ENCODE assay signal across 1 fruit fly cellular context in genomic region chr3L:10664511-10665062, dm6.
A peak's percentile ranks its signal among the peaks of the same experiment; 100 is the strongest.
TF ChIP-seq lines count a peak whose summit lies in the region.

Gene simj, plus strand, starts transcription at chr3L:10664739.

TF ChIP-seq in whole organism, embryonic, 481 proteins besides CTCF, POLR2A, EP300 and RAD21 (continued from another document and continues in another):
- TF ChIP-seq fd96Cb (tag; optimal IDR thresholded peaks at IDR 0.05; lab: Kevin White, UChicago) (no peak), ERR (GFP tag; optimal IDR thresholded peaks at IDR 0.05; lab: Kevin White, UChicago) (peak; percentile 67), shn (GFP tag; optimal IDR thresholded peaks at IDR 0.05; lab: Kevin White, UChicago) (peak; percentile 4), CG13296 (GFP tag; optimal IDR thresholded peaks at IDR 0.05; lab: Kevin White, UChicago) (peak; percentile 54), Trl (optimal IDR thresholded peaks at IDR 0.05; lab: Kevin White, UChicago) (peak in 1 of 2 experiments; percentile 12), Trl (GFP tag; optimal IDR thresholded peaks at IDR 0.05; lab: Kevin White, UChicago) (peak; percentile 63), Scr (GFP tag; IDR thresholded peaks at IDR 0.05; lab: Robert Waterston, UW; ENCODE audit: partially characterized antibody) (peak; percentile 87), Nf-YB (GFP tag; optimal IDR thresholded peaks at IDR 0.05; lab: Kevin White, UChicago) (peak; percentile 19), crp (GFP tag; optimal IDR thresholded peaks at IDR 0.05; lab: Kevin White, UChicago) (peak in 1 of 2 experiments; percentile 63), CG1024 (GFP tag; IDR thresholded peaks at IDR 0.05; lab: Robert Waterston, UW) (no peak), CG32532 (GFP tag; IDR thresholded peaks at IDR 0.05; lab: Robert Waterston, UW) (peak; percentile 66), CG8388 (GFP tag; optimal IDR thresholded peaks at IDR 0.05; lab: Kevin White, UChicago) (no peak), Asciz (GFP tag; optimal IDR thresholded peaks at IDR 0.05; lab: Kevin White, UChicago) (no peak), CG8924 (tag; optimal IDR thresholded peaks at IDR 0.05; lab: Kevin White, UChicago) (peak; percentile 81), CG9817 (tag; optimal IDR thresholded peaks at IDR 0.05; lab: Kevin White, UChicago) (no peak), CG2199 (GFP tag; IDR thresholded peaks at IDR 0.05; lab: Robert Waterston, UW) (0 out of 3 replicates have a peak, but pooled peaks have one; percentile 10), kah (GFP tag; optimal IDR thresholded peaks at IDR 0.05; lab: Kevin White, UChicago) (peak; percentile 67), Fer3 (tag; optimal IDR thresholded peaks at IDR 0.05; lab: Kevin White, UChicago) (peak; percentile 41), pho (GFP tag; optimal IDR thresholded peaks at IDR 0.05; lab: Kevin White, UChicago) (peak; percentile 23), ac (GFP tag; optimal IDR thresholded peaks at IDR 0.05; lab: Kevin White, UChicago) (no peak), Ssrp (tag; optimal IDR thresholded peaks at IDR 0.05; lab: Kevin White, UChicago) (no peak), Spps (tag; optimal IDR thresholded peaks at IDR 0.05; lab: Kevin White, UChicago) (peak; percentile 29), her (GFP tag; optimal IDR thresholded peaks at IDR 0.05; lab: Kevin White, UChicago) (peak; percentile 80), CG15479 (GFP tag; optimal IDR thresholded peaks at IDR 0.05; lab: Kevin White, UChicago) (no peak), fru (optimal IDR thresholded peaks at IDR 0.05; lab: Kevin White, UChicago) (no peak), CG3163 (GFP tag; optimal IDR thresholded peaks at IDR 0.05; lab: Kevin White, UChicago) (peak; percentile 83), Fer2 (tag; optimal IDR thresholded peaks at IDR 0.05; lab: Kevin White, UChicago) (no peak), CG8089 (GFP tag; optimal IDR thresholded peaks at IDR 0.05; lab: Kevin White, UChicago) (peak; percentile 23), Hsf (GFP tag; optimal IDR thresholded peaks at IDR 0.05; lab: Kevin White, UChicago) (peak; percentile 51), NC2α (GFP tag; optimal IDR thresholded peaks at IDR 0.05; lab: Kevin White, UChicago) (no peak), jing (GFP tag; optimal IDR thresholded peaks at IDR 0.05; lab: Kevin White, UChicago) (no peak), CG5180 (GFP tag; optimal IDR thresholded peaks at IDR 0.05; lab: Kevin White, UChicago) (peak; percentile 38), CG15514 (GFP tag; optimal IDR thresholded peaks at IDR 0.05; lab: Kevin White, UChicago) (peak; percentile 87), CG12942 (GFP tag; optimal IDR thresholded peaks at IDR 0.05; lab: Kevin White, UChicago) (no peak), H15 (GFP tag; IDR thresholded peaks at IDR 0.05; lab: Robert Waterston, UW) (no peak), ap (GFP tag; IDR thresholded peaks at IDR 0.05; lab: Robert Waterston, UW) (no peak), Opbp (GFP tag; IDR thresholded peaks at IDR 0.05; lab: Robert Waterston, UW; ENCODE audit: partially characterized antibody) (peak; percentile 94), ttk (GFP tag; IDR thresholded peaks at IDR 0.05; lab: Robert Waterston, UW) (no peak), Hr51 (GFP tag; optimal IDR thresholded peaks at IDR 0.05; lab: Kevin White, UChicago) (peak; percentile 10 to 39), Six4 (GFP tag; optimal IDR thresholded peaks at IDR 0.05; lab: Kevin White, UChicago) (no peak), C15 (GFP tag; IDR thresholded peaks at IDR 0.05; lab: Robert Waterston, UW) (no peak), MBD-R2 (GFP tag; IDR thresholded peaks at IDR 0.05; lab: Robert Waterston, UW) (peak; percentile 55; the same call in 1 of the 2 replicates), gsb-n (tag; optimal IDR thresholded peaks at IDR 0.05; lab: Kevin White, UChicago) (peak; percentile 30), CG1603 (tag; optimal IDR thresholded peaks at IDR 0.05; lab: Kevin White, UChicago) (peak; percentile 89), CG7839 (tag; optimal IDR thresholded peaks at IDR 0.05; lab: Kevin White, UChicago) (peak; percentile 11), Sox100B (GFP tag; optimal IDR thresholded peaks at IDR 0.05; lab: Kevin White, UChicago) (no peak), CG9876 (GFP tag; optimal IDR thresholded peaks at IDR 0.05; lab: Kevin White, UChicago) (peak; percentile 46), gcm2 (GFP tag; optimal IDR thresholded peaks at IDR 0.05; lab: Kevin White, UChicago) (peak; percentile 61), scrt (GFP tag; optimal IDR thresholded peaks at IDR 0.05; lab: Kevin White, UChicago) (peak; percentile 68), CG12104 (GFP tag; optimal IDR thresholded peaks at IDR 0.05; lab: Kevin White, UChicago) (no peak), CG2120 (GFP tag; optimal IDR thresholded peaks at IDR 0.05; lab: Kevin White, UChicago) (peak; percentile 62), CG10462 (GFP tag; optimal IDR thresholded peaks at IDR 0.05; lab: Kevin White, UChicago) (no peak), E2f2 (GFP tag; IDR thresholded peaks at IDR 0.05; lab: Robert Waterston, UW) (peak; percentile 87), vnd (GFP tag; IDR thresholded peaks at IDR 0.05; lab: Robert Waterston, UW; ENCODE audit: partially characterized antibody) (peak; percentile 64), CG3281 (GFP tag; optimal IDR thresholded peaks at IDR 0.05; lab: Kevin White, UChicago) (peak; percentile 23), CG11456 (GFP tag; IDR thresholded peaks at IDR 0.05; lab: Robert Waterston, UW) (no peak), CG10431 (GFP tag; optimal IDR thresholded peaks at IDR 0.05; lab: Kevin White, UChicago) (no peak), CG8290 (GFP tag; optimal IDR thresholded peaks at IDR 0.05; lab: Kevin White, UChicago) (peak; percentile 64), CG8290 (tag; optimal IDR thresholded peaks at IDR 0.05; lab: Kevin White, UChicago) (peak in 1 of 2 experiments; percentile 87), Gug (GFP tag; IDR thresholded peaks at IDR 0.05; lab: Robert Waterston, UW) (peak; percentile 27; the same call in 1 of the 4 replicates), HHEX (GFP tag; optimal IDR thresholded peaks at IDR 0.05; lab: Kevin White, UChicago) (peak; percentile 39), CG6272 (GFP tag; IDR thresholded peaks at IDR 0.05; lab: Robert Waterston, UW) (peak; percentile 46), CrebB (tag; optimal IDR thresholded peaks at IDR 0.05; lab: Kevin White, UChicago) (peak; percentile 58), CG5953 (GFP tag; IDR thresholded peaks at IDR 0.05; lab: Robert Waterston, UW) (no peak), Dip2 (GFP tag; IDR thresholded peaks at IDR 0.05; lab: Robert Waterston, UW) (no peak), rib (GFP tag; IDR thresholded peaks at IDR 0.05; lab: Robert Waterston, UW) (peak; percentile 70; the same call in 1 of the 2 replicates), CG7928 (GFP tag; optimal IDR thresholded peaks at IDR 0.05; lab: Kevin White, UChicago) (no peak), TFAM (GFP tag; optimal IDR thresholded peaks at IDR 0.05; lab: Kevin White, UChicago) (no peak), emc (GFP tag; optimal IDR thresholded peaks at IDR 0.05; lab: Kevin White, UChicago) (no peak), CG10274 (GFP tag; optimal IDR thresholded peaks at IDR 0.05; lab: Kevin White, UChicago) (no peak), grau (tag; optimal IDR thresholded peaks at IDR 0.05; lab: Kevin White, UChicago) (peak; percentile 52), Ptx1 (GFP tag; IDR thresholded peaks at IDR 0.05; lab: Robert Waterston, UW) (no peak), CG10147 (GFP tag; optimal IDR thresholded peaks at IDR 0.05; lab: Kevin White, UChicago) (peak; percentile 2), Hr39 (optimal IDR thresholded peaks at IDR 0.05; lab: Kevin White, UChicago) (no peak), Sox102F (GFP tag; optimal IDR thresholded peaks at IDR 0.05; lab: Kevin White, UChicago) (no peak), gt (GFP tag; IDR thresholded peaks at IDR 0.05; lab: Robert Waterston, UW) (no peak), Hey (tag; optimal IDR thresholded peaks at IDR 0.05; lab: Kevin White, UChicago) (peak; percentile 42), Med (GFP tag; lab: Kevin White, UChicago) (peak; percentile 95), sc (optimal IDR thresholded peaks at IDR 0.05; lab: Kevin White, UChicago) (no peak), sc (GFP tag; optimal IDR thresholded peaks at IDR 0.05; lab: Kevin White, UChicago) (no peak), Neu2 (GFP tag; optimal IDR thresholded peaks at IDR 0.05; lab: Kevin White, UChicago; ENCODE audit: borderline replicate concordance) (no peak), org-1 (GFP tag; optimal IDR thresholded peaks at IDR 0.05; lab: Kevin White, UChicago) (no peak), CG7372 (GFP tag; IDR thresholded peaks at IDR 0.05; lab: Robert Waterston, UW) (no peak), Vsx1 (GFP tag; optimal IDR thresholded peaks at IDR 0.05; lab: Kevin White, UChicago) (no peak), CG3407 (GFP tag; optimal IDR thresholded peaks at IDR 0.05; lab: Kevin White, UChicago) (no peak), NK7.1 (GFP tag; optimal IDR thresholded peaks at IDR 0.05; lab: Kevin White, UChicago) (no peak), CG13894 (tag; optimal IDR thresholded peaks at IDR 0.05; lab: Kevin White, UChicago) (peak; percentile 89), da (GFP tag; optimal IDR thresholded peaks at IDR 0.05; lab: Kevin White, UChicago) (no peak), lbe (GFP tag; optimal IDR thresholded peaks at IDR 0.05; lab: Kevin White, UChicago) (peak; percentile 71), B-H2 (GFP tag; optimal IDR thresholded peaks at IDR 0.05; lab: Kevin White, UChicago) (peak; percentile 87), Blimp-1 (GFP tag; optimal IDR thresholded peaks at IDR 0.05; lab: Kevin White, UChicago) (peak; percentile 26), gsb (GFP tag; IDR thresholded peaks at IDR 0.05; lab: Robert Waterston, UW) (no peak), tll (GFP tag; optimal IDR thresholded peaks at IDR 0.05; lab: Kevin White, UChicago) (no peak), Dfd (GFP tag; optimal IDR thresholded peaks at IDR 0.05; lab: Kevin White, UChicago) (no peak), sr (GFP tag; IDR thresholded peaks at IDR 0.05; lab: Robert Waterston, UW) (peak; percentile 27; the same call in 1 of the 3 replicates), Drgx (GFP tag; IDR thresholded peaks at IDR 0.05; lab: Robert Waterston, UW) (peak; percentile 34; the same call in 1 of the 2 replicates), CHES-1-like (GFP tag; optimal IDR thresholded peaks at IDR 0.05; lab: Kevin White, UChicago) (peak; percentile 83), corto (GFP tag; optimal IDR thresholded peaks at IDR 0.05; lab: Kevin White, UChicago) (peak; percentile 2), CG3726 (GFP tag; IDR thresholded peaks at IDR 0.05; lab: Robert Waterston, UW) (no peak), usp (GFP tag; optimal IDR thresholded peaks at IDR 0.05; lab: Kevin White, UChicago) (no peak), stc (GFP tag; IDR thresholded peaks at IDR 0.05; lab: Robert Waterston, UW) (no peak; the same call in 1 of the 2 replicates), br (optimal IDR thresholded peaks at IDR 0.05; lab: Kevin White, UChicago) (no peak), fu2 (GFP tag; optimal IDR thresholded peaks at IDR 0.05; lab: Kevin White, UChicago) (peak; percentile 31), Atf6 (GFP tag; IDR thresholded peaks at IDR 0.05; lab: Robert Waterston, UW) (peak; percentile 69), twi (tag; optimal IDR thresholded peaks at IDR 0.05; lab: Kevin White, UChicago) (no peak), cwo (GFP tag; optimal IDR thresholded peaks at IDR 0.05; lab: Kevin White, UChicago) (no peak), Dek (tag; optimal IDR thresholded peaks at IDR 0.05; lab: Kevin White, UChicago) (peak; percentile 65), Mad (GFP tag; optimal IDR thresholded peaks at IDR 0.05; lab: Kevin White, UChicago) (peak; percentile 20), bigmax (GFP tag; optimal IDR thresholded peaks at IDR 0.05; lab: Kevin White, UChicago) (peak; percentile 67), CG10959 (GFP tag; IDR thresholded peaks at IDR 0.05; lab: Robert Waterston, UW) (peak; percentile 29; the same call in 1 of the 2 replicates), gro (GFP tag; optimal IDR thresholded peaks at IDR 0.05; lab: Kevin White, UChicago) (peak; percentile 55), schlank (tag; optimal IDR thresholded peaks at IDR 0.05; lab: Kevin White, UChicago) (peak; percentile 43), CG7357 (GFP tag; IDR thresholded peaks at IDR 0.05; lab: Robert Waterston, UW) (no peak), Sin3A (optimal IDR thresholded peaks at IDR 0.05; lab: Kevin White, UChicago) (peak; percentile 10), bowl (GFP tag; IDR thresholded peaks at IDR 0.05; lab: Robert Waterston, UW) (no peak), CG3847 (GFP tag; IDR thresholded peaks at IDR 0.05; lab: Robert Waterston, UW) (no peak), cas (GFP tag; IDR thresholded peaks at IDR 0.05; lab: Robert Waterston, UW) (no peak), CG9727 (GFP tag; optimal IDR thresholded peaks at IDR 0.05; lab: Kevin White, UChicago) (no peak), CG15269 (tag; optimal IDR thresholded peaks at IDR 0.05; lab: Kevin White, UChicago) (peak; percentile 47), aop (GFP tag; IDR thresholded peaks at IDR 0.05; lab: Robert Waterston, UW) (no peak), CG34376 (GFP tag; optimal IDR thresholded peaks at IDR 0.05; lab: Kevin White, UChicago) (peak; percentile 88), Dad (GFP tag; optimal IDR thresholded peaks at IDR 0.05; lab: Kevin White, UChicago) (peak; percentile 77), CG1792 (GFP tag; optimal IDR thresholded peaks at IDR 0.05; lab: Kevin White, UChicago) (no peak), CG12299 (tag; optimal IDR thresholded peaks at IDR 0.05; lab: Kevin White, UChicago) (peak; percentile 64), B-H1 (GFP tag; IDR thresholded peaks at IDR 0.05; lab: Robert Waterston, UW) (no peak; the same call in 2 of the 3 replicates), CG11085 (GFP tag; IDR thresholded peaks at IDR 0.05; lab: Robert Waterston, UW) (no peak), croc (GFP tag; conservative IDR thresholded peaks at IDR 0.05; lab: Robert Waterston, UW) (no peak), crol (GFP tag; IDR thresholded peaks at IDR 0.05; lab: Robert Waterston, UW) (peak; percentile 7; the same call in 1 of the 2 replicates), tin (GFP tag; optimal IDR thresholded peaks at IDR 0.05; lab: Kevin White, UChicago) (peak; percentile 26), row (GFP tag; IDR thresholded peaks at IDR 0.05; lab: Robert Waterston, UW) (peak; percentile 68), PHDP (tag; optimal IDR thresholded peaks at IDR 0.05; lab: Kevin White, UChicago) (peak; percentile 34), luna (GFP tag; optimal IDR thresholded peaks at IDR 0.05; lab: Kevin White, UChicago) (peak; percentile 48), CG3065 (GFP tag; optimal IDR thresholded peaks at IDR 0.05; lab: Kevin White, UChicago) (no peak), CG6175 (GFP tag; IDR thresholded peaks at IDR 0.05; lab: Robert Waterston, UW) (no peak; the same call in 2 of the 3 replicates), Dip3 (GFP tag; optimal IDR thresholded peaks at IDR 0.05; lab: Kevin White, UChicago) (no peak)
